Fruit fly (Drosophila melanogaster): Measurements from ENCODE around the gene CG42688.

DNA sequence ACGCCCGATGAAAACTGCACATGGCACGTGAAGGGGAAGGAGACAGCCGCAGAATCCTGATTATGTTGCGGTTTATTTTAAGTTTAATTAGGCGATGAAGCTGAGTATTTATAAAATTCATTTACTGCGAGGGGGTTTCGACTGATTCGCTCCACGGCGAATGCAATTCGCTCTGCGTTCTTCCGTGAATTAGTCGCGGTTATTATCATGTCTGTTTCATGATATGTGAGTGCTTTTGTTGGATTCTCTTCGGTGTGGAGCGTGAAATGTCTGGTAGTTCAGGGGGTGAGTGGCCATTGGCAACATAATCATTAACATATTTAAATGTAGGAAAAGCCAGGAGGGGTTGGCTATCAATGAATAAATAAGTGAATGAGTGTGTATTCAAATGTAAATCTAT, 15.8 kb upstream of the CG42688 start:
- TF ChIP-seq fru (optimal IDR thresholded peaks at IDR 0.05) (no peak), ase (GFP tag; IDR thresholded peaks at IDR 0.05) (no peak), Hr39 (optimal IDR thresholded peaks at IDR 0.05) (no peak), CG11085 (GFP tag; IDR thresholded peaks at IDR 0.05) (no peak), CG5180 (GFP tag; optimal IDR thresholded peaks at IDR 0.05) (no peak), psq (GFP tag; optimal IDR thresholded peaks at IDR 0.05) (no peak), Pdp1 (GFP tag; optimal IDR thresholded peaks at IDR 0.05) (no peak)

Measured in whole organism, embryonic.